Worm (Caenorhabditis elegans): ENCODE data around the gene Y47D7A.7.

Gene Y47D7A.7

ce11 chrV:4377622-4378021 lies 42.0 kb downstream of the Y47D7A.7 start, which contains the start of gene F32D1.8:
F32D1.8 (minus strand) TSS chrV:4377722.
- TF ChIP-seq sem-2 (GFP tag; optimal IDR thresholded peaks at IDR 0.05) (no peak), sptf-1 (tag; optimal IDR thresholded peaks at IDR 0.05) (no peak), ceh-43 (GFP tag; optimal IDR thresholded peaks at IDR 0.05) (no peak), ceh-39 (tag; optimal IDR thresholded peaks at IDR 0.05) (no peak), ces-1 (GFP tag; optimal IDR thresholded peaks at IDR 0.05) (no peak), mep-1 (tag; optimal IDR thresholded peaks at IDR 0.05) (no peak)

DNA sequence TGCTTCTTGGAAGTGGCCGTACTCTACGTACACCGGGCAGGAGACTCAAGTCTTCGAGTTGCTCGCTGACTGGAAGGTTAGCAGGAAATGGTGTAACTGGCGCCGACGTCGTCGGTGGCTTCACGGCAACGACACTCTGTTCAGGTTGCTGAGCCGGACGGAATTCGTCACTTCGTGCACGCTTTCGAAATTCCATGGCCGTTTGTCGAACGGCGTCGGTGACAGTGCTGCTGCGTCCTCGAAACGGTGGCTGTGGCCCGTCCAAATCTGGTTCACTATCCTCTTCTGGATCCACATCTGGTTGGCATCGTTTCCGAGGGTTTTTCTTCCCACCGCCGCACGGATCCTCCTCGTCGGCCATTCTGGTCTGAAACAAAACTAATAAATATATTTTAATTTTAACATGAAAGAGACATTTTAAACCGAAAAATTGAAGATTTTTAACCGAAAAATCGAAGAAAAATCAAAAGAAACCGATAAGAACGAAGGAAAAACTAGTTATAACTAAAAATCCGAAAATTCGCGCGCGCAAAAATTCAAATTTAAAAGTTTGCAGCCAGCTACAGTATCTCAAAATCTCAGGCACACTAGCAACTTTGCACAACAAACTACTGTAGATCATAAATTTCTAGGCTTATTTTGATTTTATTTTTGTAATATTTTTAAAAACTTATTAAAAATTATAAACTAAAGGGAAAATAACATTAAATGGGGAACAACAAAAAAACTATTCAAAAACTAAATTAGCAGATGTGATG lies 43.7 kb downstream of the Y47D7A.7 start, which contains the start of gene F32D1.7:
Gene F32D1.7 (minus strand): TSS at position 367 of the 758 bp plus-strand sequence.
- no peak for TF ChIP-seq lin-32 (GFP tag; optimal IDR thresholded peaks at IDR 0.05)
- no peak for TF ChIP-seq elt-1 (tag; optimal IDR thresholded peaks at IDR 0.05; ENCODE audit: borderline replicate concordance, insufficient read depth)
- no peak for TF ChIP-seq unc-62 (GFP tag; optimal IDR thresholded peaks at IDR 0.05)
- no peak for TF ChIP-seq zip-8 (tag; optimal IDR thresholded peaks at IDR 0.05)
- TF ChIP-seq ham-2 (GFP tag; optimal IDR thresholded peaks at IDR 0.05) = no peak
- TF ChIP-seq mep-1 (tag; optimal IDR thresholded peaks at IDR 0.05) = no peak
- no peak for TF ChIP-seq elt-3 (tag; optimal IDR thresholded peaks at IDR 0.05)
- TF ChIP-seq snpc-4 (tag; optimal IDR thresholded peaks at IDR 0.05) = no peak
- no peak for TF ChIP-seq mls-2 (tag; optimal IDR thresholded peaks at IDR 0.05)
- no peak for TF ChIP-seq lsy-2 (tag; optimal IDR thresholded peaks at IDR 0.05)
- no peak for TF ChIP-seq ceh-83 (GFP tag; optimal IDR thresholded peaks at IDR 0.05)
- no peak for TF ChIP-seq tbx-8 (GFP tag; optimal IDR thresholded peaks at IDR 0.05)
- TF ChIP-seq bed-3 (GFP tag; optimal IDR thresholded peaks at IDR 0.05) = no peak
- no peak for TF ChIP-seq mab-5 (tag; optimal IDR thresholded peaks at IDR 0.05)

DNA sequence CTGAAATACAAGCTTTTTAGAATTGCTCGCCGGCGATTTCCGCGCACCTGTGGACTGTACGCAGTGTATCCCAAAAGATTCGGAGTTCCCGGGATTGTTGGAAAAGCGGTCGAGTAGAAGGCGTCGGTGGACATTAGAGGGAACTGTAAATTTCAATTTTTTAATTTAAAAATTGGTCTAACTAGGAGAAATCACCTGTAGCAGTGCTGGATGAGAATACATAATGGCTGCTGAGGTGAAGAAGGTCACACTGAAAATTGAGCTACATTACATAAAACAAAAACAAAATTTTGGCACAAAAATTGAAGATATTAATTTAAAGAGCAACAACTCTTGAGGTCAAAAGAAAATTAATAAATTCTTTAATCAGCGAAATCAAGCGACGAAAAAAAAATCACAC lies 45.0 kb downstream of the Y47D7A.7 start, which contains the start of gene neg-1:
Gene neg-1 (minus strand): TSS at position 250 of the 400 bp plus-strand sequence.
- TF ChIP-seq sem-2 (GFP tag; optimal IDR thresholded peaks at IDR 0.05) (no peak), ceh-43 (GFP tag; optimal IDR thresholded peaks at IDR 0.05) (no peak), hlh-1 (tag; optimal IDR thresholded peaks at IDR 0.05) (no peak)

DNA sequence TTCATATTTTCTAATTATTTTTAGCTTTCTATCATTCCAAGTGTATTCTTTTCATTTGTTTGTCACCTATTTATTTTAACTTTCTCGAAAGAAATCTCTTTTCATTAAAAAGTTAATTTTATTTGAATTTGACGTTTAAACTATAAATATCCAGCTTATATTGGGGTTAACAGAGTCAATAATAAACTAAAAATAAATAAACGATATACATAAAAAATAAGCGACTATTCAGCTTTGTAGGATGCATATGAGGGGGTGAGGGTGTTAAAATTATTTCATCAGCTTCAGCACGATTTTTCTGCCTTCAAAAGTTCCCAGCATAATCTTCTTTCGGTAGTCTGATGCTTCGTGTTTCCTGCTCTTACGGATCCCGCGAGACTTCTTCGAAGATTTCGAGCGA lies 46.0 kb downstream of the Y47D7A.7 start:
- TF ChIP-seq nhr-76 (tag; optimal IDR thresholded peaks at IDR 0.05) = no peak

DNA sequence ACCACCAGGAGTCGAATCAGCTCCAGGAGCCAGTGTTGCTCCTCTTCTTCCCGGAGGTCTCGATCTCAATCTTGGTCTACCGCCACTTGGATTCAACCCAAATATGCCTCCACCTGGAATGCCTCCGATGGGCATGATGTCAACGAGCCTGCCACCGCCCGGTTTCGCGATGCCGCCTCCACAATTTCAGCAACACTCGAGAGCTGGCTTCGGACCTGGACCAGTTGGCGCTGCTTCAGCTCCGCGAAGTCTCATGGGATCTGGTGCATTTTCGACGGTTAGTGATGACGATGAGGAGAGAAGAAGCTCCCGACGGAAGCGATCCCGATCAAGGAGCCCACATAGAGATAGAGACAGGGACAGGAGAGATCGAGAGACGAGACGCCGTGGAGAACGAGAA lies 46.7 kb downstream of the Y47D7A.7 start:
- TF ChIP-seq ces-1 (GFP tag; optimal IDR thresholded peaks at IDR 0.05) (no peak), drap-1 (GFP tag; optimal IDR thresholded peaks at IDR 0.05) (no peak), nhr-76 (tag; optimal IDR thresholded peaks at IDR 0.05) (no peak), snpc-4 (tag; optimal IDR thresholded peaks at IDR 0.05) (no peak), nhr-12 (tag; optimal IDR thresholded peaks at IDR 0.05) (no peak), ceh-43 (GFP tag; optimal IDR thresholded peaks at IDR 0.05) (no peak), mep-1 (tag; optimal IDR thresholded peaks at IDR 0.05) (no peak), lin-13 (tag; optimal IDR thresholded peaks at IDR 0.05) (no peak), sem-2 (GFP tag; optimal IDR thresholded peaks at IDR 0.05) (no peak), ham-2 (GFP tag; optimal IDR thresholded peaks at IDR 0.05) (no peak)

- TF ChIP-seq zip-8 (tag; optimal IDR thresholded peaks at IDR 0.05) = peak; percentile 0
- peak; percentile 46 for TF ChIP-seq ces-1 (GFP tag; optimal IDR thresholded peaks at IDR 0.05)
- no peak for TF ChIP-seq unc-120 (tag; optimal IDR thresholded peaks at IDR 0.05; ENCODE audit: poor library complexity, severe bottlenecking)
- TF ChIP-seq drap-1 (GFP tag; optimal IDR thresholded peaks at IDR 0.05) = no peak
- TF ChIP-seq M03D4.4 (tag; optimal IDR thresholded peaks at IDR 0.05) = no peak
- peak; percentile 54 for TF ChIP-seq mep-1 (tag; optimal IDR thresholded peaks at IDR 0.05)
- TF ChIP-seq pha-4 (tag; optimal IDR thresholded peaks at IDR 0.05) = peak; percentile 42
- TF ChIP-seq ceh-83 (GFP tag; optimal IDR thresholded peaks at IDR 0.05) = no peak
- TF ChIP-seq lsy-2 (tag; optimal IDR thresholded peaks at IDR 0.05) = peak; percentile 15
Observed at ce11 chrV:4371309-4371933, 48.2 kb downstream of the Y47D7A.7 start, which contains the start of the genes gmpr-1 and fipp-1. gmpr-1 (minus strand) TSS chrV:4371383. fipp-1 (plus strand) TSS chrV:4371807.

All from whole organism, mixed stage, embryonic.